Worm (Caenorhabditis elegans): ENCODE results near the gene C36C9.4.

Gene C36C9.4

DNA sequence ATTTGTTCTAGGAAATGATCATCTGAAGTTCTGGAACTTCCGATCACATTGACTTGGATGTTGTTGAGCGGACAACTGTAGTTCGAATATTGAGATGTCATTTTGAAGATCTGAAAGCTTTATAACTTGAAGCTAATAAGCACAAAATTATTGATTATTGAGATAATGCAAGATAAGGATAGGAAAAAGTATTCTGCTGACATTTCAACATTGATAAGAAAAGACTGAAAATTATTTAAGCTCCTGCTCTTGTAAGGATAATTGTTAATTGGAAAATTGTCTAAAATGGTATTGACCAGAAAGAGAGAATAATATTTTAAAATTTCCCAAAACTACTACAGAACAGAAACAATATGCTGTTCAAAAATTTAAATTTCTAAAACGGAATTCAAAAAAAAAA is 22.7 kb downstream of the C36C9.4 start, which contains the start of gene tbx-31:
tbx-31 (minus strand) TSS at position 101 of the 400 bp plus-strand sequence.
- TF ChIP-seq snpc-4 (tag; optimal IDR thresholded peaks at IDR 0.05) (no peak), unc-62 (GFP tag; optimal IDR thresholded peaks at IDR 0.05) (no peak), nhr-129 (tag; optimal IDR thresholded peaks at IDR 0.05) (no peak), mdl-1 (tag; optimal IDR thresholded peaks at IDR 0.05) (no peak), aly-2 (tag; optimal IDR thresholded peaks at IDR 0.05) (no peak), nhr-6 (tag; optimal IDR thresholded peaks at IDR 0.05) (no peak), elt-3 (tag; optimal IDR thresholded peaks at IDR 0.05) (no peak), nhr-23 (tag; optimal IDR thresholded peaks at IDR 0.05) (no peak), fos-1 (tag; optimal IDR thresholded peaks at IDR 0.05) (no peak), nhr-77 (tag; optimal IDR thresholded peaks at IDR 0.05) (no peak), mbf-1 (tag; optimal IDR thresholded peaks at IDR 0.05) (no peak), alr-1 (tag; optimal IDR thresholded peaks at IDR 0.05) (no peak)

ce11 chrX:1668748-1669147 is 28.0 kb downstream of the C36C9.4 start, which contains the start of gene R09H3.3:
TSS of gene R09H3.3 (minus strand) at chrX:1668848.
- TF ChIP-seq peb-1 (tag; optimal IDR thresholded peaks at IDR 0.05) (no peak), nhr-6 (tag; optimal IDR thresholded peaks at IDR 0.05) (no peak), Y55F3AM.14 (GFP tag; optimal IDR thresholded peaks at IDR 0.05) (no peak), ceh-16 (tag; optimal IDR thresholded peaks at IDR 0.05) (no peak), nhr-12 (tag; optimal IDR thresholded peaks at IDR 0.05) (no peak), sma-3 (GFP tag; optimal IDR thresholded peaks at IDR 0.05) (no peak), nhr-11 (tag; optimal IDR thresholded peaks at IDR 0.05) (no peak), lin-11 (tag; optimal IDR thresholded peaks at IDR 0.05) (no peak), lin-13 (GFP tag; optimal IDR thresholded peaks at IDR 0.05) (no peak), fos-1 (tag; optimal IDR thresholded peaks at IDR 0.05) (no peak), dmd-4 (tag; optimal IDR thresholded peaks at IDR 0.05) (no peak)

DNA sequence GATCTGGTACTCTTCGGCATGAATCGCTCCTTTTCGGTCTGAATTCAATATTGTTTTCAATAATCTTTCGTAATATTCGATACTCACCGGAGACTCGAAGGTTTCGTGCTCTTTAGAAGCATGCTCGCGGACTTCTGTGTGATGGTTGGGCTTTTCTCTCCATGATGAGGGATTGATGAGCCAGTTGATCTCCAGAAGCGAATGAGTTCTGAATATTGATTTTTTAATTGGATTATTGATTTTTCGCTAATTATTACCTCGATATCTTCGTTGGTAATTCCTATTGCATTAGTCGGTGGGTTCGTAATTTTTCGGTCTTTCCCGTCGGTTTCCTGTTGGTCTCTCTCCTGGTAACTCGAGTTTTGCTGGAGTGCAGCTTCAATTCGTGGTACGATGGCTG is 29.7 kb downstream of the C36C9.4 start:
- TF ChIP-seq ZK546.5 (tag; optimal IDR thresholded peaks at IDR 0.05) (no peak), nhr-6 (tag; optimal IDR thresholded peaks at IDR 0.05) (no peak), ama-1 (optimal IDR thresholded peaks at IDR 0.05) (no peak), C34F6.9 (tag; optimal IDR thresholded peaks at IDR 0.05) (no peak), nhr-11 (tag; optimal IDR thresholded peaks at IDR 0.05) (no peak), alr-1 (tag; optimal IDR thresholded peaks at IDR 0.05) (no peak)

DNA sequence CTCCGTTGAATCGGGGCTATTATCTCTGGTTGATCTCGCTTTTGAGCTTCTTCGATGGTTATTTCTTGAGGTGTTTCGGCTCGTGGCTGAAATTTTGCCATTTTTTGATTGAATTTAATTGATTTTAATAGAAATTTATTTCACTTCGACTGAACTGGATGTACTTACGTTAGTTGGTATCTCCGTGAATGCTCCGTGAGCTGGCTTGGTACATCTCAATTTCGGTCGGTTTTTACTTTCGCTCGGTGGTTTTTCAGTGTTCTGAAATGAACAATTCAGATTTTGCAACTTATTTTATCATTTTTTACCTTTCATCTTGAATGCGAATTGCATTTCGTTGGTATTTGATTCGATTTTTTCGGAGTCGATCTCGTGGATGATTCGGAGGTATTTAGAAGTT is 31.9 kb downstream of the C36C9.4 start, which contains the start of gene R09H3.2:
R09H3.2 (minus strand) TSS at position 101 of the 400 bp plus-strand sequence.
- no peak for TF ChIP-seq nhr-12 (tag; optimal IDR thresholded peaks at IDR 0.05)
- no peak for TF ChIP-seq nhr-25 (tag; optimal IDR thresholded peaks at IDR 0.05)
- TF ChIP-seq nhr-237 (tag; optimal IDR thresholded peaks at IDR 0.05) = no peak
- no peak for TF ChIP-seq F13H6.1 (tag; optimal IDR thresholded peaks at IDR 0.05)
- TF ChIP-seq snpc-4 (tag; optimal IDR thresholded peaks at IDR 0.05) = no peak
- no peak for TF ChIP-seq unc-55 (GFP tag; optimal IDR thresholded peaks at IDR 0.05)
- TF ChIP-seq lin-39 (tag; optimal IDR thresholded peaks at IDR 0.05) = no peak
- TF ChIP-seq nhr-23 (tag; optimal IDR thresholded peaks at IDR 0.05) = no peak
- TF ChIP-seq mab-5 (tag; optimal IDR thresholded peaks at IDR 0.05) = no peak
- TF ChIP-seq elt-1 (tag; optimal IDR thresholded peaks at IDR 0.05) = no peak
- TF ChIP-seq ztf-4 (tag; optimal IDR thresholded peaks at IDR 0.05) = no peak

ce11 chrX:1655207-1655606 is 41.6 kb downstream of the C36C9.4 start, which contains the start of gene tbx-32:
TSS of gene tbx-32 (plus strand) at chrX:1655507.
- TF ChIP-seq ceh-16 (tag; optimal IDR thresholded peaks at IDR 0.05) (no peak), skn-1 (tag; optimal IDR thresholded peaks at IDR 0.05) (no peak), sma-9 (GFP tag; optimal IDR thresholded peaks at IDR 0.05) (no peak), sma-9 (tag; optimal IDR thresholded peaks at IDR 0.05) (no peak), lsy-2 (tag; optimal IDR thresholded peaks at IDR 0.05) (no peak), ztf-1 (GFP tag; conservative IDR thresholded peaks at IDR 0.05) (no peak), ZK546.5 (tag; optimal IDR thresholded peaks at IDR 0.05) (no peak), sem-4 (tag; optimal IDR thresholded peaks at IDR 0.05) (no peak), gmeb-1 (tag; optimal IDR thresholded peaks at IDR 0.05) (no peak), nhr-237 (tag; optimal IDR thresholded peaks at IDR 0.05) (no peak), egl-27 (tag; optimal IDR thresholded peaks at IDR 0.05) (no peak), nhr-6 (tag; optimal IDR thresholded peaks at IDR 0.05) (no peak), ztf-11 (tag; optimal IDR thresholded peaks at IDR 0.05) (no peak), lin-39 (tag; optimal IDR thresholded peaks at IDR 0.05) (no peak), lin-13 (GFP tag; optimal IDR thresholded peaks at IDR 0.05) (no peak), lin-11 (tag; optimal IDR thresholded peaks at IDR 0.05) (no peak), unc-55 (GFP tag; optimal IDR thresholded peaks at IDR 0.05) (no peak), nhr-11 (tag; optimal IDR thresholded peaks at IDR 0.05) (no peak), sma-3 (GFP tag; optimal IDR thresholded peaks at IDR 0.05) (no peak), nhr-129 (tag; optimal IDR thresholded peaks at IDR 0.05) (no peak)
